Fruit fly (Drosophila melanogaster) whole organism, pupa: ENCODE results near the gene qin.

Source experiments
- CG10348 ChIP-seq: fragments of 200-800 bp; sonication (Bioruptor generic); IDR thresholded peaks from 2 replicates; pipeline ENCODE4 v1.3.6; 2022; ENCODE audit warnings: missing biosample characterization, missing genetic modification characterization
- CG12605 ChIP-seq: fragments of 200-800 bp; sonication (Bioruptor generic); IDR thresholded peaks from 2 replicates; pipeline ENCODE4 v1.3.6; 2022; ENCODE audit warnings: missing biosample characterization, missing genetic modification characterization
- CG13204 ChIP-seq: fragments of 200-800 bp; sonication (Bioruptor generic); optimal IDR thresholded peaks from 2 replicates; lab custom pipeline; 2018; ENCODE audit warnings: missing biosample characterization, mild to moderate bottlenecking, missing genetic modification characterization, moderate library complexity
- CG14655 ChIP-seq: fragments of 200-800 bp; sonication (Bioruptor generic); optimal IDR thresholded peaks from 3 replicates; lab custom pipeline; 2017; ENCODE audit warnings: mild to moderate bottlenecking, missing biosample characterization, missing genetic modification reagents, missing genetic modification characterization
- CG15710 ChIP-seq: fragments of 200-800 bp; sonication (Bioruptor generic); optimal IDR thresholded peaks from 2 replicates; lab custom pipeline; 2018; ENCODE audit warnings: missing biosample characterization, mild to moderate bottlenecking, missing genetic modification characterization, moderate library complexity
- CG17806 ChIP-seq: fragments of 200-800 bp; sonication (Bioruptor generic); optimal IDR thresholded peaks from 2 replicates; lab custom pipeline; 2018; ENCODE audit warnings: missing biosample characterization, mild to moderate bottlenecking, missing genetic modification characterization, moderate library complexity
- CG32121 ChIP-seq: fragments of 200-800 bp; sonication (Bioruptor generic); IDR thresholded peaks from 2 replicates; pipeline ENCODE4 v1.3.6; 2022; ENCODE audit warnings: missing biosample characterization, missing genetic modification characterization
- CG34367 ChIP-seq: fragments of 200-800 bp; sonication (Bioruptor generic); optimal IDR thresholded peaks from 2 replicates; lab custom pipeline; 2018; ENCODE audit warnings: missing biosample characterization, mild to moderate bottlenecking, missing genetic modification characterization
- CG4496 ChIP-seq: fragments of 200-800 bp; sonication (Bioruptor generic); IDR thresholded peaks from 3 replicates; pipeline ENCODE4 v1.3.6; 2022; ENCODE audit warnings: missing biosample characterization, missing genetic modification characterization
- CG8159 ChIP-seq: fragments of 200-800 bp; sonication (Bioruptor generic); optimal IDR thresholded peaks from 3 replicates; lab custom pipeline; 2018; ENCODE audit warnings: missing biosample characterization, mild to moderate bottlenecking, missing genetic modification characterization, moderate library complexity
- CG8301 ChIP-seq: fragments of 200-800 bp; sonication (Bioruptor generic); optimal IDR thresholded peaks from 2 replicates; lab custom pipeline; 2018; ENCODE audit warnings: missing biosample characterization, mild to moderate bottlenecking, missing genetic modification characterization
- CG9948 ChIP-seq: fragments of 200-800 bp; sonication (Bioruptor generic); optimal IDR thresholded peaks from 2 replicates; lab custom pipeline; 2018; ENCODE audit warnings: missing biosample characterization, mild to moderate bottlenecking, missing genetic modification characterization, moderate library complexity
- D1 ChIP-seq: fragments of 200-800 bp; sonication (Bioruptor generic); optimal IDR thresholded peaks from 2 replicates; lab custom pipeline; 2018; ENCODE audit warnings: missing biosample characterization, mild to moderate bottlenecking, missing genetic modification characterization, moderate library complexity
- EcR ChIP-seq: fragments of 200-800 bp; sonication (Bioruptor generic); optimal IDR thresholded peaks from 3 replicates; lab custom pipeline; 2019; ENCODE audit warnings: missing biosample characterization, missing genetic modification characterization, mild to moderate bottlenecking, moderate library complexity, missing genetic modification reagents
- Ets98B ChIP-seq: fragments of 200-800 bp; sonication (Bioruptor generic); IDR thresholded peaks from 2 replicates; pipeline ENCODE4 v1.3.6; 2022; ENCODE audit warnings: missing biosample characterization, missing genetic modification characterization
- Pif1A ChIP-seq: fragments of 200-800 bp; sonication (Bioruptor generic); optimal IDR thresholded peaks from 3 replicates; lab custom pipeline; 2016; ENCODE audit warnings: missing biosample characterization, missing genetic modification characterization
- Pif1B ChIP-seq: fragments of 200-800 bp; sonication (Bioruptor generic); optimal IDR thresholded peaks from 3 replicates; lab custom pipeline; 2016; ENCODE audit warnings: missing biosample characterization, missing genetic modification characterization
- Snoo ChIP-seq: fragments of 200-800 bp; sonication (Bioruptor generic); optimal IDR thresholded peaks from 3 replicates; lab custom pipeline; 2017; ENCODE audit warnings: missing biosample characterization, mild to moderate bottlenecking, missing genetic modification characterization, inconsistent platforms
- fd96Ca ChIP-seq: fragments of 200-800 bp; sonication (Bioruptor generic); IDR thresholded peaks from 3 replicates; pipeline ENCODE4 v1.3.6; 2022; ENCODE audit warnings: missing biosample characterization, missing genetic modification characterization
- gl ChIP-seq: fragments of 200-800 bp; sonication (Bioruptor generic); optimal IDR thresholded peaks from 2 replicates; lab custom pipeline; 2018; ENCODE audit warnings: missing biosample characterization, mild to moderate bottlenecking, missing genetic modification characterization
- rn ChIP-seq: fragments of 200-800 bp; sonication (Bioruptor generic); IDR thresholded peaks from 2 replicates; pipeline ENCODE4 v1.3.6; 2022; ENCODE audit warnings: missing biosample characterization, missing genetic modification characterization

qin gene

dm6 chr3R:18582236-18582635, 8.6 kb upstream of the qin start:
- peak; percentile 2 for TF ChIP-seq Pif1A
- TF ChIP-seq CG4496 (GFP tag; lab: Robert Waterston, UW) = no peak
- peak; percentile 6 for TF ChIP-seq gl (tag; lab: Kevin White, UChicago)
- TF ChIP-seq Ets98B (GFP tag; lab: Robert Waterston, UW) = peak; percentile 21; the same call in 1 of the 2 replicates
- peak; percentile 62 for TF ChIP-seq EcR (GFP tag; lab: Kevin White, UChicago)
- TF ChIP-seq, all 21 proteins: peak for 4

- TF ChIP-seq rn (GFP tag; lab: Robert Waterston, UW) = peak; percentile 75
- TF ChIP-seq Snoo (tag; lab: Kevin White, UChicago) = peak; percentile 63
- peak; percentile 84 for TF ChIP-seq CG34367 (tag; lab: Kevin White, UChicago)
- peak; percentile 88 for TF ChIP-seq CG32121 (GFP tag; lab: Robert Waterston, UW)
- peak; percentile 58 for TF ChIP-seq CG10348 (GFP tag; lab: Robert Waterston, UW)
- TF ChIP-seq fd96Ca (GFP tag; lab: Robert Waterston, UW) = peak; percentile 97
- TF ChIP-seq CG13204 (GFP tag; lab: Kevin White, UChicago) = peak; percentile 57
- TF ChIP-seq EcR (GFP tag; lab: Kevin White, UChicago) = peak; percentile 85
- peak; percentile 74 for TF ChIP-seq CG12605
- peak; percentile 76 for TF ChIP-seq gl (tag; lab: Kevin White, UChicago)
- TF ChIP-seq D1 (tag; lab: Kevin White, UChicago) = peak; percentile 46
- peak; percentile 92 for TF ChIP-seq CG8159 (tag; lab: Kevin White, UChicago)
- peak; percentile 91 for TF ChIP-seq Pif1A
- TF ChIP-seq CG14655 (GFP tag; lab: Kevin White, UChicago) = peak; percentile 94
- peak; percentile 90 for TF ChIP-seq CG17806 (tag; lab: Kevin White, UChicago)
- TF ChIP-seq CG9948 (tag; lab: Kevin White, UChicago) = peak; percentile 92
- TF ChIP-seq CG4496 (GFP tag; lab: Robert Waterston, UW) = peak; percentile 93
- peak; percentile 92 for TF ChIP-seq CG8301 (tag; lab: Kevin White, UChicago)
- TF ChIP-seq Ets98B (GFP tag; lab: Robert Waterston, UW) = peak; percentile 92
- TF ChIP-seq Pif1B (GFP tag; lab: Kevin White, UChicago) = peak; percentile 90
- peak; percentile 89 for TF ChIP-seq CG15710 (tag; lab: Kevin White, UChicago)
Observed at dm6 chr3R:18583881-18584545, 6.8 kb upstream of the qin start.

- TF ChIP-seq D1 (tag; lab: Kevin White, UChicago) (no peak), CG15710 (tag; lab: Kevin White, UChicago) (no peak), CG10348 (GFP tag; lab: Robert Waterston, UW) (no peak), Ets98B (GFP tag; lab: Robert Waterston, UW) (no peak), CG32121 (GFP tag; lab: Robert Waterston, UW) (no peak), CG17806 (tag; lab: Kevin White, UChicago) (no peak), CG4496 (GFP tag; lab: Robert Waterston, UW) (no peak), gl (tag; lab: Kevin White, UChicago) (no peak), rn (GFP tag; lab: Robert Waterston, UW) (no peak), Pif1B (GFP tag; lab: Kevin White, UChicago) (no peak), EcR (GFP tag; lab: Kevin White, UChicago) (no peak), CG8301 (tag; lab: Kevin White, UChicago) (no peak), fd96Ca (GFP tag; lab: Robert Waterston, UW) (no peak), Pif1A (no peak), CG9948 (tag; lab: Kevin White, UChicago) (no peak), CG8159 (tag; lab: Kevin White, UChicago) (no peak), CG12605 (no peak), CG14655 (GFP tag; lab: Kevin White, UChicago) (no peak)
- TF ChIP-seq, all 21 proteins: peak for 0
Observed at dm6 chr3R:18584546-18584935, 6.3 kb upstream of the qin start.

dm6 chr3R:18585259-18585858, 5.5 kb upstream of the qin start:
- TF ChIP-seq CG12605 (peak; percentile 76), CG4496 (GFP tag; lab: Robert Waterston, UW) (peak; percentile 58), CG17806 (tag; lab: Kevin White, UChicago) (peak; percentile 25), fd96Ca (GFP tag; lab: Robert Waterston, UW) (peak; percentile 23; the same call in 1 of the 3 replicates), Pif1B (GFP tag; lab: Kevin White, UChicago) (peak; percentile 61), CG32121 (GFP tag; lab: Robert Waterston, UW) (peak; percentile 64; the same call in 1 of the 2 replicates), CG10348 (GFP tag; lab: Robert Waterston, UW) (no peak), gl (tag; lab: Kevin White, UChicago) (no peak), EcR (GFP tag; lab: Kevin White, UChicago) (peak; percentile 98), Snoo (tag; lab: Kevin White, UChicago) (no peak), D1 (tag; lab: Kevin White, UChicago) (no peak), Pif1A (no peak), CG8301 (tag; lab: Kevin White, UChicago) (no peak), CG9948 (tag; lab: Kevin White, UChicago) (no peak), CG14655 (GFP tag; lab: Kevin White, UChicago) (no peak), rn (GFP tag; lab: Robert Waterston, UW) (no peak), CG8159 (tag; lab: Kevin White, UChicago) (peak; percentile 13), CG13204 (GFP tag; lab: Kevin White, UChicago) (no peak), CG34367 (tag; lab: Kevin White, UChicago) (no peak), Ets98B (GFP tag; lab: Robert Waterston, UW) (peak; percentile 48; the same call in 1 of the 2 replicates), CG15710 (tag; lab: Kevin White, UChicago) (no peak)
- TF ChIP-seq, all 21 proteins: peak for 9
